Fruit fly (Drosophila melanogaster) whole organism, prepupa: ENCODE results near the gene Mcm6.
A peak's percentile ranks its signal among the peaks of the same experiment; 100 is the strongest.

ENCODE experiments used
- Blimp-1 ChIP-seq: fragments of 200-800 bp; sonication (Bioruptor generic); optimal IDR thresholded peaks from 3 replicates; lab custom pipeline; 2017; ENCODE audit warnings: missing biosample characterization, missing genetic modification characterization, mild to moderate bottlenecking, moderate library complexity, missing genetic modification reagents
- CG10631 ChIP-seq: fragments of 200-800 bp; sonication (Bioruptor generic); optimal IDR thresholded peaks from 2 replicates; lab custom pipeline; 2016; ENCODE audit warnings: missing biosample characterization, missing genetic modification characterization
- CG10669 ChIP-seq: fragments of 200-800 bp; sonication (Bioruptor generic); optimal IDR thresholded peaks from 3 replicates; lab custom pipeline; 2018; ENCODE audit warnings: missing biosample characterization, mild to moderate bottlenecking, missing genetic modification characterization, moderate library complexity
- CG11762 ChIP-seq: fragments of 200-800 bp; sonication (Bioruptor generic); optimal IDR thresholded peaks from 3 replicates; lab custom pipeline; 2016; ENCODE audit warnings: missing biosample characterization, missing genetic modification characterization; ENCODE audit not compliant: insufficient read depth
- CG15336 ChIP-seq: fragments of 200-800 bp; sonication (Bioruptor generic); IDR thresholded peaks from 2 replicates; pipeline ENCODE4 v1.3.6; 2022; ENCODE audit warnings: missing biosample characterization, missing genetic modification characterization
- CG16779 ChIP-seq: fragments of 200-800 bp; sonication (Bioruptor generic); optimal IDR thresholded peaks from 3 replicates; lab custom pipeline; 2017; ENCODE audit warnings: missing biosample characterization, mild to moderate bottlenecking, missing genetic modification characterization
- CG3032 ChIP-seq: fragments of 200-800 bp; optimal IDR thresholded peaks from 2 replicates; lab custom pipeline; 2019; ENCODE audit warnings: missing biosample characterization, mild to moderate bottlenecking, missing genetic modification characterization, moderate library complexity
- CG31627 ChIP-seq: fragments of 200-800 bp; sonication (Bioruptor generic); optimal IDR thresholded peaks from 3 replicates; lab custom pipeline; 2016; ENCODE audit warnings: missing biosample characterization, missing genetic modification characterization
- CG32006 ChIP-seq: fragments of 200-800 bp; sonication (Bioruptor generic); optimal IDR thresholded peaks from 3 replicates; lab custom pipeline; 2017; ENCODE audit warnings: missing biosample characterization, mild to moderate bottlenecking, missing genetic modification characterization
- CG34406 ChIP-seq: fragments of 200-800 bp; sonication (Bioruptor generic); optimal IDR thresholded peaks from 3 replicates; lab custom pipeline; 2016; ENCODE audit warnings: missing biosample characterization, missing genetic modification characterization
- CG3919 ChIP-seq: fragments of 200-800 bp; sonication (Bioruptor generic); optimal IDR thresholded peaks from 3 replicates; lab custom pipeline; 2016; ENCODE audit warnings: missing biosample characterization, missing genetic modification characterization
- CG4318 ChIP-seq: fragments of 200-800 bp; sonication (Bioruptor generic); optimal IDR thresholded peaks from 3 replicates; lab custom pipeline; 2017; ENCODE audit warnings: missing biosample characterization, mild to moderate bottlenecking, missing genetic modification characterization
- CG6276 ChIP-seq: fragments of 200-800 bp; sonication (Bioruptor generic); optimal IDR thresholded peaks from 2 replicates; lab custom pipeline; 2017; ENCODE audit warnings: missing biosample characterization, mild to moderate bottlenecking, missing genetic modification characterization
- CG6854 ChIP-seq: fragments of 200-800 bp; sonication (Bioruptor generic); optimal IDR thresholded peaks from 2 replicates; lab custom pipeline; 2017; ENCODE audit warnings: missing biosample characterization, mild to moderate bottlenecking, missing genetic modification characterization
- CG8119 ChIP-seq: fragments of 200-800 bp; sonication (Bioruptor generic); IDR thresholded peaks from 3 replicates; pipeline ENCODE4 v1.3.6; 2022; ENCODE audit warnings: missing biosample characterization, missing genetic modification characterization
- CG8319 ChIP-seq: fragments of 200-800 bp; sonication (Bioruptor generic); optimal IDR thresholded peaks from 3 replicates; lab custom pipeline; 2016; ENCODE audit warnings: missing biosample characterization, missing genetic modification characterization
- CG9139 ChIP-seq: fragments of 200-800 bp; sonication (Bioruptor generic); optimal IDR thresholded peaks from 3 replicates; lab custom pipeline; 2017; ENCODE audit warnings: missing biosample characterization, mild to moderate bottlenecking, missing genetic modification characterization
- Eip75B ChIP-seq: fragments of 200-800 bp; sonication (Bioruptor generic); optimal IDR thresholded peaks from 3 replicates; lab custom pipeline; 2016; ENCODE audit warnings: missing biosample characterization, missing genetic modification characterization
- Eip78C ChIP-seq: fragments of 200-800 bp; sonication (Bioruptor generic); peaks from one replicate; lab custom pipeline; 2016; ENCODE audit warnings: missing biosample characterization, missing genetic modification characterization
- Eip93F ChIP-seq: fragments of 200-800 bp; sonication (Bioruptor generic); optimal IDR thresholded peaks from 2 replicates; lab custom pipeline; 2016; ENCODE audit warnings: missing biosample characterization, mild to moderate bottlenecking, missing genetic modification characterization
- Ets21C ChIP-seq: fragments of 200-800 bp; sonication (Bioruptor generic); optimal IDR thresholded peaks from 3 replicates; lab custom pipeline; 2016; ENCODE audit warnings: missing biosample characterization, missing genetic modification characterization
- Gug ChIP-seq: fragments of 200-800 bp; sonication (Bioruptor generic); IDR thresholded peaks from 2 replicates; pipeline ENCODE4 v1.3.6; 2022; ENCODE audit warnings: missing biosample characterization, missing genetic modification characterization
- Hr38 ChIP-seq: sonication (Bioruptor generic); optimal IDR thresholded peaks from 2 replicates; lab custom pipeline; 2016; ENCODE audit warnings: missing biosample characterization, missing genetic modification characterization
- Hr4 ChIP-seq: fragments of 200-800 bp; sonication (Bioruptor generic); optimal IDR thresholded peaks from 3 replicates; lab custom pipeline; 2016; ENCODE audit warnings: missing biosample characterization, missing genetic modification characterization
- Lpt ChIP-seq: fragments of 200-800 bp; sonication (Bioruptor generic); optimal IDR thresholded peaks from 3 replicates; lab custom pipeline; 2016; ENCODE audit warnings: missing biosample characterization, missing genetic modification characterization
- Smox ChIP-seq: fragments of 200-800 bp; sonication (Bioruptor generic); optimal IDR thresholded peaks from 3 replicates; lab custom pipeline; 2016; ENCODE audit warnings: missing biosample characterization, missing genetic modification characterization
- Sox102F ChIP-seq: fragments of 200-800 bp; sonication (Bioruptor generic); optimal IDR thresholded peaks from 2 replicates; lab custom pipeline; 2016; ENCODE audit warnings: missing biosample characterization, mild to moderate bottlenecking, missing genetic modification characterization
- Sox14 ChIP-seq: fragments of 200-800 bp; sonication (Bioruptor generic); optimal IDR thresholded peaks from 3 replicates; lab custom pipeline; 2016; ENCODE audit warnings: missing biosample characterization, missing genetic modification characterization
- Sox15 ChIP-seq: fragments of 200-800 bp; sonication (Bioruptor generic); optimal IDR thresholded peaks from 3 replicates; lab custom pipeline; 2016; ENCODE audit warnings: missing biosample characterization, missing genetic modification characterization
- achi ChIP-seq: fragments of 200-800 bp; sonication (Bioruptor generic); optimal IDR thresholded peaks from 3 replicates; lab custom pipeline; 2016; ENCODE audit warnings: missing biosample characterization, missing genetic modification characterization
- acj6 ChIP-seq: fragments of 200-800 bp; sonication (Bioruptor generic); optimal IDR thresholded peaks from 3 replicates; lab custom pipeline; 2016; ENCODE audit warnings: missing biosample characterization, missing genetic modification characterization
- cyc ChIP-seq: fragments of 200-800 bp; sonication (Bioruptor generic); optimal IDR thresholded peaks from 3 replicates; lab custom pipeline; 2016; ENCODE audit warnings: missing biosample characterization, missing genetic modification characterization
- dac ChIP-seq: fragments of 200-800 bp; sonication (Bioruptor generic); optimal IDR thresholded peaks from 2 replicates; lab custom pipeline; 2017; ENCODE audit warnings: missing biosample characterization, mild to moderate bottlenecking, missing genetic modification characterization
- dsx ChIP-seq: fragments of 200-800 bp; optimal IDR thresholded peaks from 3 replicates; lab custom pipeline; 2019; ENCODE audit warnings: missing biosample characterization, mild to moderate bottlenecking, missing genetic modification characterization, moderate library complexity; ENCODE audit not compliant: poor library complexity, severe bottlenecking
- eg ChIP-seq: fragments of 200-800 bp; sonication (Bioruptor generic); IDR thresholded peaks from 3 replicates; pipeline ENCODE4 v1.3.6; 2022; ENCODE audit warnings: missing biosample characterization, missing genetic modification characterization
- fd59A ChIP-seq: fragments of 200-800 bp; sonication (Bioruptor generic); optimal IDR thresholded peaks from 2 replicates; lab custom pipeline; 2017; ENCODE audit warnings: missing biosample characterization, mild to moderate bottlenecking, missing genetic modification characterization, missing genetic modification reagents
- fd85E ChIP-seq: fragments of 200-800 bp; sonication (Bioruptor generic); optimal IDR thresholded peaks from 3 replicates; lab custom pipeline; 2016; ENCODE audit warnings: missing biosample characterization, missing genetic modification characterization
- fkh ChIP-seq: fragments of 200-800 bp; sonication (Bioruptor generic); optimal IDR thresholded peaks from 3 replicates; lab custom pipeline; 2017; ENCODE audit warnings: missing biosample characterization, mild to moderate bottlenecking, missing genetic modification characterization, moderate library complexity
- net ChIP-seq: fragments of 200-800 bp; sonication (Bioruptor generic); optimal IDR thresholded peaks from 3 replicates; lab custom pipeline; 2016; ENCODE audit warnings: missing biosample characterization, missing genetic modification characterization
- pdm3 ChIP-seq: fragments of 200-800 bp; sonication (Bioruptor generic); optimal IDR thresholded peaks from 3 replicates; lab custom pipeline; 2016; ENCODE audit warnings: missing biosample characterization, missing genetic modification characterization
- spab ChIP-seq: fragments of 200-800 bp; sonication (Bioruptor generic); optimal IDR thresholded peaks from 2 replicates; lab custom pipeline; 2017; ENCODE audit warnings: missing biosample characterization, mild to moderate bottlenecking, missing genetic modification characterization, missing genetic modification reagents
- ss ChIP-seq, 2 experiments: fragments of 200-800 bp; sonication (Bioruptor generic); optimal IDR thresholded peaks; 2 replicates in 1 of 2; 3 replicates in 1 of 2; lab custom pipeline; 2017 to 2018; ENCODE audit warnings: mild to moderate bottlenecking in 2 of 2, missing biosample characterization in 2 of 2, missing genetic modification characterization in 2 of 2, moderate library complexity in 1 of 2
- topi ChIP-seq: fragments of 200-800 bp; sonication (Bioruptor generic); optimal IDR thresholded peaks from 3 replicates; lab custom pipeline; 2016; ENCODE audit warnings: missing biosample characterization, missing genetic modification characterization
- vri ChIP-seq: fragments of 200-800 bp; sonication (Bioruptor generic); optimal IDR thresholded peaks from 3 replicates; lab custom pipeline; 2016; ENCODE audit warnings: missing biosample characterization, mild to moderate bottlenecking, missing genetic modification characterization

The Mcm6 gene

dm6 chrX:6673637-6674487, at the start of gene Mcm6, which contains the start of gene CG3198:
Gene Mcm6 (plus strand): TSS chrX:6674387.
Gene CG3198 (minus strand): TSS chrX:6673973.
- TF ChIP-seq Eip75B = no peak
- TF ChIP-seq achi (GFP tag; lab: Kevin White, UChicago) = peak; percentile 98
- peak; percentile 76 for TF ChIP-seq fkh (GFP tag; lab: Kevin White, UChicago)

- no peak for TF ChIP-seq Lpt (GFP tag; lab: Kevin White, UChicago)
- peak; percentile 69 for TF ChIP-seq Eip78C
- peak; percentile 14 for TF ChIP-seq CG10631
- peak; percentile 9 for TF ChIP-seq topi (GFP tag; lab: Kevin White, UChicago)
- TF ChIP-seq CG31627 (GFP tag; lab: Kevin White, UChicago) = no peak
- peak; percentile 4 for TF ChIP-seq fkh (GFP tag; lab: Kevin White, UChicago)
- TF ChIP-seq Blimp-1 = no peak
- TF ChIP-seq cyc = no peak
- TF ChIP-seq CG15336 = 0 out of 2 replicates have a peak, but pooled peaks have one; percentile 8
- TF ChIP-seq Hr4 = peak; percentile 1
- TF ChIP-seq ss (GFP tag; optimal IDR thresholded peaks at IDR 0.05; lab: Kevin White, UChicago) = no peak
- TF ChIP-seq eg (GFP tag; lab: Robert Waterston, UW) = 0 out of 3 replicates have a peak, but pooled peaks have one; percentile 22
- no peak for TF ChIP-seq fd59A (GFP tag; lab: Kevin White, UChicago)
- peak; percentile 24 for TF ChIP-seq CG32006 (GFP tag; lab: Kevin White, UChicago)
- no peak for TF ChIP-seq Ets21C (GFP tag; lab: Kevin White, UChicago)
- no peak for TF ChIP-seq CG9139 (GFP tag; lab: Kevin White, UChicago)
- TF ChIP-seq, all 60 proteins: peak for 8
Measured at dm6 chrX:6624977-6625591, 49.1 kb upstream of the Mcm6 start.

dm6 chrX:6631885-6632284, 42.3 kb upstream of the Mcm6 start:
- TF ChIP-seq dsx (GFP tag; lab: Kevin White, UChicago) (peak; percentile 55), CG6276 (GFP tag; lab: Kevin White, UChicago) (peak; percentile 70), acj6 (GFP tag; lab: Kevin White, UChicago) (peak; percentile 0), Sox102F (GFP tag; lab: Kevin White, UChicago) (no peak), CG16779 (tag; lab: Kevin White, UChicago) (peak; percentile 55), pdm3 (GFP tag; lab: Kevin White, UChicago) (peak; percentile 8), eg (GFP tag; lab: Robert Waterston, UW) (peak; percentile 85), CG6854 (no peak), net (peak; percentile 45), Lpt (GFP tag; lab: Kevin White, UChicago) (peak; percentile 73), fd85E (GFP tag; lab: Kevin White, UChicago) (no peak), Hr38 (GFP tag; lab: Kevin White, UChicago) (no peak), fd59A (GFP tag; lab: Kevin White, UChicago) (no peak), Smox (GFP tag; lab: Kevin White, UChicago) (no peak), Eip93F (GFP tag; lab: Kevin White, UChicago) (no peak), CG3919 (GFP tag; lab: Kevin White, UChicago) (peak; percentile 1), Blimp-1 (no peak), Eip78C (peak; percentile 47), Gug (GFP tag; lab: Robert Waterston, UW) (peak; percentile 35), vri (no peak), ss (GFP tag; optimal IDR thresholded peaks at IDR 0.05; lab: Kevin White, UChicago) (peak; percentile 68 to 71), achi (GFP tag; lab: Kevin White, UChicago) (peak; percentile 29), CG11762 (no peak), Sox14 (GFP tag; lab: Kevin White, UChicago) (peak; percentile 6), Sox15 (GFP tag; lab: Kevin White, UChicago) (no peak), CG34406 (no peak), CG4318 (GFP tag; lab: Kevin White, UChicago) (no peak), CG10631 (no peak), dac (GFP tag; lab: Kevin White, UChicago) (peak; percentile 2), Ets21C (GFP tag; lab: Kevin White, UChicago) (no peak), CG10669 (GFP tag; lab: Kevin White, UChicago) (peak; percentile 10), spab (GFP tag; lab: Kevin White, UChicago) (peak; percentile 5), CG8319 (no peak), CG3032 (tag; lab: Kevin White, UChicago) (peak; percentile 14), CG8119 (peak; percentile 91)
